Worm (Caenorhabditis elegans): ENCODE measurements around the gene slc-36.5.

Gene slc-36.5

ce11 chrII:6853059-6853466 lies 23.8 kb downstream of the slc-36.5 start (continued):
- TF ChIP-seq egl-27 (tag; optimal IDR thresholded peaks at IDR 0.05) (no peak), mxl-3 (GFP tag; optimal IDR thresholded peaks at IDR 0.05) (peak; percentile 64), Y5F2A.4 (GFP tag; optimal IDR thresholded peaks at IDR 0.05) (peak; percentile 14), lin-38 (GFP tag; IDR thresholded peaks at IDR 0.05) (peak; percentile 68)

DNA sequence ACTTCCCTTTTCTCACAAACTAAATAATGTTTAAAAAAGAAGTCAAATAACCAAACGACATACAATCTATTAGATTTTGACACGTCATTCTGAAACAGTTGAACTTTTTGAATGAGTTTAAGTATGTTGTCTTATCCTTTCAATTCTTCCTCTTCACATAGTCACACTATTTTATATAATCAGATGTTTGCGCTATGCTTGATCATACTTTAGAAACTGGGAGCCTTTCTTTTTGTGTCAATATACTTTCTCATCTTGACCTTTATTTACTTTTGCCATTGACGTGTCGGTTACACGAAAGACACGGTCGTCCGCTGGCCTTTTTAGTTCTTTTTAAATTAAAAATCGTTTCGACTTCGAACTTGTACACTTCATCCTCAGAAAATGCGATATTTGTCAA lies 24.9 kb downstream of the slc-36.5 start, which contains the start of gene C04A2.15:
TSS of gene C04A2.15 (plus strand) at position 299 of the 400 bp plus-strand sequence.
- TF ChIP-seq aha-1 (tag) (peak; percentile 21), hlh-11 (tag; optimal IDR thresholded peaks at IDR 0.05) (no peak)

- TF ChIP-seq ztf-11 (tag; optimal IDR thresholded peaks at IDR 0.05) (no peak), daf-8 (GFP tag; IDR thresholded peaks at IDR 0.05) (no peak), madf-9 (GFP tag; conservative IDR thresholded peaks at IDR 0.05) (no peak), nhr-111 (GFP tag; optimal IDR thresholded peaks at IDR 0.05) (no peak), nhr-42 (GFP tag; IDR thresholded peaks at IDR 0.05) (no peak), lin-29 (GFP tag; IDR thresholded peaks at IDR 0.05) (no peak), ZK546.5 (tag; optimal IDR thresholded peaks at IDR 0.05) (no peak), hmg-1.1 (GFP tag; IDR thresholded peaks at IDR 0.05) (0 out of 2 replicates have a peak, but pooled peaks have one; percentile 13), zfp-3 (GFP tag; conservative IDR thresholded peaks at IDR 0.05) (no peak), D1046.2 (GFP tag; IDR thresholded peaks at IDR 0.05) (no peak), zag-1 (tag; optimal IDR thresholded peaks at IDR 0.05) (no peak), nhr-237 (tag; optimal IDR thresholded peaks at IDR 0.05) (no peak), snpc-1.2 (GFP tag; IDR thresholded peaks at IDR 0.05) (no peak), nhr-28 (tag; optimal IDR thresholded peaks at IDR 0.05) (peak; percentile 94), nhr-102 (tag; optimal IDR thresholded peaks at IDR 0.05) (no peak), F10B5.3 (tag; optimal IDR thresholded peaks at IDR 0.05) (no peak), F37D6.2 (tag; optimal IDR thresholded peaks at IDR 0.05) (no peak), lsy-2 (tag; optimal IDR thresholded peaks at IDR 0.05) (peak; percentile 25 to 61), sdz-12 (GFP tag; optimal IDR thresholded peaks at IDR 0.05) (no peak), mxl-2 (GFP tag; conservative IDR thresholded peaks at IDR 0.05) (no peak), lir-3 (tag; optimal IDR thresholded peaks at IDR 0.05) (no peak), lin-39 (tag; optimal IDR thresholded peaks at IDR 0.05) (no peak), php-3 (GFP tag; IDR thresholded peaks at IDR 0.05) (no peak), F44E2.7 (GFP tag; IDR thresholded peaks at IDR 0.05) (no peak), ctbp-1 (GFP tag; IDR thresholded peaks at IDR 0.05) (no peak), T20F7.1 (GFP tag; optimal IDR thresholded peaks at IDR 0.05) (no peak), dmd-8 (GFP tag; IDR thresholded peaks at IDR 0.05) (no peak), egl-43 (GFP tag; IDR thresholded peaks at IDR 0.05) (no peak), zip-2 (tag; optimal IDR thresholded peaks at IDR 0.05) (no peak), Y105C5A.15 (GFP tag; IDR thresholded peaks at IDR 0.05) (no peak), dmd-9 (GFP tag; IDR thresholded peaks at IDR 0.05) (no peak), ztf-7 (tag; optimal IDR thresholded peaks at IDR 0.05) (no peak), madf-5 (GFP tag; IDR thresholded peaks at IDR 0.05) (no peak), nhr-25 (tag; optimal IDR thresholded peaks at IDR 0.05; ENCODE audit: borderline replicate concordance, insufficient read depth) (peak; percentile 61), lin-15B (tag; optimal IDR thresholded peaks at IDR 0.05) (no peak), nhr-11 (tag; optimal IDR thresholded peaks at IDR 0.05) (peak; percentile 76), dve-1 (tag; optimal IDR thresholded peaks at IDR 0.05; ENCODE audit: insufficient read depth) (peak; percentile 17), unc-130 (GFP tag; optimal IDR thresholded peaks at IDR 0.05) (no peak), Y5F2A.4 (GFP tag; optimal IDR thresholded peaks at IDR 0.05) (no peak), mdl-1 (tag; optimal IDR thresholded peaks at IDR 0.05) (peak; percentile 73 to 97), pqm-1 (tag; optimal IDR thresholded peaks at IDR 0.05) (no peak), nhr-48 (tag; optimal IDR thresholded peaks at IDR 0.05) (peak; percentile 81), gei-8 (GFP tag; optimal IDR thresholded peaks at IDR 0.05) (no peak), mdt-29 (GFP tag; IDR thresholded peaks at IDR 0.05) (no peak)
Measured at ce11 chrII:6849308-6849707, 27.5 kb downstream of the slc-36.5 start.
